Fruit fly (Drosophila melanogaster) whole organism, embryonic: ENCODE results near the gene CG34008.

Experiments used
- C15 ChIP-seq: fragments of 200-800 bp; sonication (Bioruptor generic); IDR thresholded peaks from 3 replicates; pipeline ENCODE4 v1.3.6; 2022; ENCODE audit warnings: missing biosample characterization, missing genetic modification characterization
- CG1024 ChIP-seq: fragments of 200-800 bp; sonication (Bioruptor generic); IDR thresholded peaks from 2 replicates; pipeline ENCODE4 v1.3.6; 2022; ENCODE audit warnings: missing biosample characterization, missing genetic modification characterization
- CG10366 ChIP-seq: fragments of 200-800 bp; sonication (Bioruptor generic); IDR thresholded peaks from 2 replicates; pipeline ENCODE4 v1.3.6; 2022; ENCODE audit warnings: missing biosample characterization, missing genetic modification characterization
- CG11504 ChIP-seq: fragments of 200-800 bp; sonication (Bioruptor generic); optimal IDR thresholded peaks from 3 replicates; lab custom pipeline; 2019; ENCODE audit warnings: missing biosample characterization, mild to moderate bottlenecking, missing genetic modification characterization, moderate library complexity
- CG11696 ChIP-seq: fragments of 200-800 bp; sonication (Bioruptor generic); IDR thresholded peaks from 2 replicates; pipeline ENCODE4 v1.3.6; 2022; ENCODE audit warnings: missing biosample characterization, missing genetic modification characterization
- CG12104 ChIP-seq: fragments of 200-800 bp; sonication (Bioruptor generic); optimal IDR thresholded peaks from 3 replicates; lab custom pipeline; 2016; ENCODE audit warnings: missing biosample characterization, missing genetic modification characterization
- CG12219 ChIP-seq: fragments of 200-800 bp; sonication (Bioruptor generic); optimal IDR thresholded peaks from 3 replicates; lab custom pipeline; 2018; ENCODE audit warnings: missing biosample characterization, mild to moderate bottlenecking, missing genetic modification characterization
- CG14014 ChIP-seq: fragments of 200-800 bp; sonication (Bioruptor generic); IDR thresholded peaks from 2 replicates; pipeline ENCODE4 v1.3.6; 2022; ENCODE audit warnings: missing biosample characterization, missing genetic modification characterization
- CG14965 ChIP-seq: fragments of 200-800 bp; sonication (Bioruptor generic); optimal IDR thresholded peaks from 2 replicates; lab custom pipeline; 2016; ENCODE audit warnings: missing biosample characterization, missing genetic modification characterization, borderline replicate concordance
- CG18619 ChIP-seq: fragments of 200-800 bp; sonication (Bioruptor generic); optimal IDR thresholded peaks from 3 replicates; lab custom pipeline; 2017; ENCODE audit warnings: missing biosample characterization, mild to moderate bottlenecking, missing genetic modification characterization
- CG2202 ChIP-seq: fragments of 200-800 bp; sonication (Bioruptor generic); optimal IDR thresholded peaks from 2 replicates; lab custom pipeline; 2018; ENCODE audit warnings: missing biosample characterization, mild to moderate bottlenecking, missing genetic modification characterization
- CG2678 ChIP-seq: fragments of 200-800 bp; sonication (Bioruptor generic); optimal IDR thresholded peaks from 3 replicates; lab custom pipeline; 2019; ENCODE audit warnings: missing biosample characterization, mild to moderate bottlenecking, missing genetic modification characterization, moderate library complexity
- CG5180 ChIP-seq: fragments of 200-800 bp; sonication (Bioruptor generic); optimal IDR thresholded peaks from 3 replicates; lab custom pipeline; 2017; ENCODE audit warnings: missing biosample characterization, missing genetic modification characterization, mild to moderate bottlenecking, moderate library complexity, missing genetic modification reagents
- CG5245 ChIP-seq: fragments of 200-800 bp; sonication (Bioruptor generic); optimal IDR thresholded peaks from 3 replicates; lab custom pipeline; 2016; ENCODE audit warnings: missing biosample characterization, missing genetic modification characterization
- CG5953 ChIP-seq: fragments of 200-800 bp; sonication (Bioruptor generic); IDR thresholded peaks from 2 replicates; pipeline ENCODE4 v1.3.6; 2022; ENCODE audit warnings: missing biosample characterization, missing genetic modification characterization
- CG8281 ChIP-seq: fragments of 200-800 bp; sonication (Bioruptor generic); optimal IDR thresholded peaks from 2 replicates; lab custom pipeline; 2018; ENCODE audit warnings: missing biosample characterization, mild to moderate bottlenecking, missing genetic modification characterization, moderate library complexity
- CG8359 ChIP-seq: fragments of 200-800 bp; sonication (Bioruptor generic); optimal IDR thresholded peaks from 2 replicates; lab custom pipeline; 2017; ENCODE audit warnings: missing biosample characterization, mild to moderate bottlenecking, missing genetic modification characterization, borderline replicate concordance
- CG8478 ChIP-seq: fragments of >200 bp; optimal IDR thresholded peaks from 2 replicates; lab custom pipeline; 2018
- CG9437 ChIP-seq: fragments of 200-800 bp; sonication (Bioruptor generic); optimal IDR thresholded peaks from 2 replicates; lab custom pipeline; 2018; ENCODE audit warnings: missing biosample characterization, mild to moderate bottlenecking, missing genetic modification characterization
- CoRest ChIP-seq: fragments of 200-800 bp; sonication (Bioruptor generic); optimal IDR thresholded peaks from 3 replicates; lab custom pipeline; 2018; ENCODE audit warnings: missing biosample characterization, mild to moderate bottlenecking, missing genetic modification characterization, moderate library complexity
- E2f2 ChIP-seq: fragments of 200-800 bp; sonication (Bioruptor generic); IDR thresholded peaks from 2 replicates; pipeline ENCODE4 v1.3.6; 2022; ENCODE audit warnings: missing biosample characterization, missing genetic modification characterization
- Ets97D ChIP-seq: fragments of 200-800 bp; sonication (Bioruptor generic); optimal IDR thresholded peaks from 3 replicates; lab custom pipeline; 2016; ENCODE audit warnings: missing biosample characterization, missing genetic modification characterization
- Kr ChIP-seq: fragments of 200-800 bp; sonication (Bioruptor generic); optimal IDR thresholded peaks from 2 replicates; lab custom pipeline; 2017; ENCODE audit warnings: missing biosample characterization, mild to moderate bottlenecking, missing genetic modification characterization
- Pdp1 ChIP-seq, 2 experiments: fragments of 200-800 bp; sonication (Bioruptor generic); optimal IDR thresholded peaks; 3 replicates each; lab custom pipeline; 2016; ENCODE audit warnings: missing biosample characterization in 2 of 2, missing genetic modification characterization in 2 of 2, mild to moderate bottlenecking in 1 of 2, moderate library complexity in 1 of 2
- Scr ChIP-seq: fragments of 200-800 bp; sonication (Bioruptor generic); IDR thresholded peaks from 2 replicates; pipeline ENCODE4 v1.3.6; 2022; ENCODE audit warnings: missing biosample characterization, missing genetic modification characterization; ENCODE audit not compliant: partially characterized antibody
- Side ChIP-seq: fragments of 200-800 bp; sonication (Bioruptor generic); optimal IDR thresholded peaks from 2 replicates; lab custom pipeline; 2016; ENCODE audit warnings: missing biosample characterization, missing genetic modification characterization
- Usf ChIP-seq: fragments of 200-800 bp; sonication (Bioruptor generic); optimal IDR thresholded peaks from 2 replicates; lab custom pipeline; 2017; ENCODE audit warnings: missing genotype, missing biosample characterization, missing genetic modification characterization
- az2 ChIP-seq: fragments of 200-800 bp; sonication (Bioruptor generic); optimal IDR thresholded peaks from 3 replicates; lab custom pipeline; 2016; ENCODE audit warnings: missing biosample characterization, missing genetic modification characterization
- br ChIP-seq: fragments of >200 bp; optimal IDR thresholded peaks from 2 replicates; lab custom pipeline; 2017
- btn ChIP-seq: fragments of 200-800 bp; sonication (Bioruptor generic); optimal IDR thresholded peaks from 2 replicates; lab custom pipeline; 2016; ENCODE audit warnings: missing biosample characterization, missing genetic modification characterization
- crp ChIP-seq, 2 experiments: fragments of 200-800 bp; sonication (Bioruptor generic); optimal IDR thresholded peaks; 2 replicates in 1 of 2; 3 replicates in 1 of 2; lab custom pipeline; 2017; ENCODE audit warnings: missing biosample characterization in 2 of 2, missing genetic modification characterization in 2 of 2, mild to moderate bottlenecking in 1 of 2, moderate library complexity in 1 of 2
- dati ChIP-seq: fragments of 200-800 bp; sonication (Bioruptor generic); IDR thresholded peaks from 2 replicates; pipeline ENCODE4 v1.3.6; 2022; ENCODE audit warnings: missing biosample characterization, missing genetic modification characterization
- dpn ChIP-seq, 2 experiments: fragments of 200-800 bp; sonication (Bioruptor generic); optimal IDR thresholded peaks; 3 replicates each; lab custom pipeline; 2016; ENCODE audit warnings: missing biosample characterization in 2 of 2, missing genetic modification characterization in 2 of 2
- ems ChIP-seq: fragments of 200-800 bp; sonication (Bioruptor generic); optimal IDR thresholded peaks from 3 replicates; lab custom pipeline; 2016; ENCODE audit warnings: missing biosample characterization, missing genetic modification characterization
- grn ChIP-seq: fragments of 200-800 bp; sonication (Bioruptor generic); optimal IDR thresholded peaks from 3 replicates; lab custom pipeline; 2017; ENCODE audit warnings: missing biosample characterization, missing genetic modification characterization
- gt ChIP-seq: fragments of 200-800 bp; sonication (Bioruptor generic); IDR thresholded peaks from 2 replicates; pipeline ENCODE4 v1.3.6; 2022; ENCODE audit warnings: missing biosample characterization, missing genetic modification characterization
- jumu ChIP-seq: fragments of 200-800 bp; sonication (Bioruptor generic); optimal IDR thresholded peaks from 3 replicates; lab custom pipeline; 2016; ENCODE audit warnings: missing biosample characterization, missing genetic modification characterization
- lola ChIP-seq, 3 experiments: fragments of >200 bp in 2 of 3; fragments of 200-800 bp in 1 of 3; sonication (Bioruptor generic) in 1 of 3; optimal IDR thresholded peaks; 2 replicates each; lab custom pipeline; 2017 to 2019; ENCODE audit warnings: missing biosample characterization in 3 of 3, missing genetic modification characterization in 3 of 3, mild to moderate bottlenecking in 1 of 3, moderate library complexity in 1 of 3
- maf-S ChIP-seq: fragments of 200-800 bp; sonication (Bioruptor generic); optimal IDR thresholded peaks from 2 replicates; lab custom pipeline; 2016; ENCODE audit warnings: missing biosample characterization, missing genetic modification characterization
- nerfin-2 ChIP-seq: fragments of 200-800 bp; sonication (Bioruptor generic); IDR thresholded peaks from 2 replicates; pipeline ENCODE4 v1.3.6; 2022; ENCODE audit warnings: missing biosample characterization, missing genetic modification characterization; ENCODE audit not compliant: partially characterized antibody
- prd ChIP-seq, 3 experiments: fragments of >200 bp in 2 of 3; fragments of 200-800 bp in 1 of 3; sonication (Bioruptor generic) in 1 of 3; optimal IDR thresholded peaks in 2 of 3; IDR thresholded peaks in 1 of 3; 2 replicates in 2 of 3; 3 replicates in 1 of 3; pipeline versions ENCODE4 v1.3.6 to Lab custom; 2017 to 2022; ENCODE audit warnings: missing biosample characterization in 1 of 3, missing genetic modification characterization in 1 of 3
- repo ChIP-seq: fragments of 200-800 bp; sonication (Bioruptor generic); optimal IDR thresholded peaks from 2 replicates; lab custom pipeline; 2016; ENCODE audit warnings: missing biosample characterization, missing genetic modification characterization
- sima ChIP-seq: fragments of 200-800 bp; sonication (Bioruptor generic); optimal IDR thresholded peaks from 2 replicates; lab custom pipeline; 2016; ENCODE audit warnings: missing biosample characterization, missing genetic modification characterization
- sisA ChIP-seq: fragments of 200-800 bp; sonication (Bioruptor generic); IDR thresholded peaks from 2 replicates; pipeline ENCODE4 v1.3.6; 2022; ENCODE audit warnings: missing biosample characterization, missing genetic modification characterization
- ssp ChIP-seq: fragments of 200-800 bp; sonication (Bioruptor generic); IDR thresholded peaks from 2 replicates; pipeline ENCODE4 v1.3.6; 2022; ENCODE audit warnings: missing biosample characterization, missing genetic modification characterization
- wek ChIP-seq: fragments of 200-800 bp; sonication (Bioruptor generic); optimal IDR thresholded peaks from 3 replicates; lab custom pipeline; 2018; ENCODE audit warnings: missing biosample characterization, mild to moderate bottlenecking, missing genetic modification characterization, moderate library complexity
- wor ChIP-seq: fragments of 200-800 bp; sonication (Bioruptor generic); IDR thresholded peaks from 2 replicates; pipeline ENCODE4 v1.3.6; 2022; ENCODE audit warnings: missing biosample characterization, missing genetic modification characterization
- zen ChIP-seq: fragments of 200-800 bp; sonication (Bioruptor generic); optimal IDR thresholded peaks from 3 replicates; lab custom pipeline; 2018; ENCODE audit warnings: missing biosample characterization, mild to moderate bottlenecking, missing genetic modification characterization, moderate library complexity

CG34008 gene

DNA sequence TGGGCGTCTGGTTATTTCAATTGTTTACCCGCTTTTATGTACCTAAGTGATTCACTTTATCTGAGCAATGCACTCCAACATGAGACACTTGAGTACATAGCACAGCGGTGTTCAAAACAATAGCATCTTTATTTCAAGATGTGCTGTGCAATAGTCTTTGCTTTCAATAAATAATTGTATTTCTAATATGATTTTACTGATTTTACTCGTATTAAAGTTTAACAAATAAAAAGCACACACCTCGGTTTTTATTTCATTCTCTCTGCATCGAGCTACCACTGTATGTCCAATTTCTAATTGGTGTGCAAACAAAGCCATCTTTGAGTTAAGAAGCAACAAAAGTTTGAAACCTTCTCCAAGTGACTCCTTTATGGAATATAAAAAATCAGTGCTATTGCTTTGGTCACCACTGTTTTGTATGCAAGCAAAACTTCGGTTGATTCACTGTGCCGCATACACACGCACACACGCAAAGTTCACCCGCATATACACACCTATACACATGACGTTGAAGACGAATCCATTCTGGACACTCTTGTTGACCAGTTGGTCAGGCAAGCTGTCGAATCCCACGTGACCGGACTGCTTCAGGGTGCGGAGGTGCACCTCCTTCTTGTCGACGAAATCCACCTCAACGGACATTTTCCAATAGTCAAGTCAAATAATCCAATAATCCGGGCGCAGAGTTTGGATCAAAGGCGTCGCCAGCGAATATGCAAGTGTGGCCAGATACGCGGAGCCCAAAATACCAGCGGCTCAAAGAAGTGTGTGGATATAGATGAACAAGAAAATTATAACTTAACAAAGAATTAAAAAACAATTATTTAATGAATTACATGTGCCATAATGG lies 6.5 kb upstream of the CG34008 start, which contains the start of gene Septin2 (continued):
- peak; percentile 89 for TF ChIP-seq CG2678 (tag; lab: Kevin White, UChicago)
- peak; percentile 82 for TF ChIP-seq az2 (GFP tag; lab: Kevin White, UChicago)
- peak; percentile 80 for TF ChIP-seq CG18619 (GFP tag; lab: Kevin White, UChicago)
- peak; percentile 26 for TF ChIP-seq Ets97D (GFP tag; lab: Kevin White, UChicago)
- TF ChIP-seq CG11504 (tag; lab: Kevin White, UChicago), result peak; percentile 91
- no peak for TF ChIP-seq C15
- peak; percentile 94 for TF ChIP-seq CG11696
- TF ChIP-seq CG5245 (GFP tag; lab: Kevin White, UChicago), result peak; percentile 42
- peak; percentile 73 for TF ChIP-seq CG8359 (GFP tag; lab: Kevin White, UChicago)
- TF ChIP-seq CG9437 (GFP tag; lab: Kevin White, UChicago), result peak; percentile 65
- TF ChIP-seq sima (GFP tag; lab: Kevin White, UChicago), result no peak
- peak; percentile 49 to 75 for TF ChIP-seq dpn (GFP tag; optimal IDR thresholded peaks at IDR 0.05; lab: Kevin White, UChicago)
- peak; percentile 49; the same call in 1 of the 2 replicates for TF ChIP-seq CG10366
- TF ChIP-seq CG14965 (GFP tag; lab: Kevin White, UChicago), result no peak
- peak; percentile 38; the same call in 1 of the 2 replicates for TF ChIP-seq CG14014 (GFP tag; lab: Robert Waterston, UW)
- TF ChIP-seq E2f2 (GFP tag; lab: Robert Waterston, UW), result peak; percentile 37; the same call in 1 of the 2 replicates
- TF ChIP-seq CoRest (tag; lab: Kevin White, UChicago), result peak; percentile 82
- TF ChIP-seq Scr (GFP tag; lab: Robert Waterston, UW), result no peak
- TF ChIP-seq zen, result peak; percentile 2
- no peak for TF ChIP-seq Usf (GFP tag; lab: Kevin White, UChicago)
- TF ChIP-seq CG5180 (GFP tag; lab: Kevin White, UChicago), result peak; percentile 75
- 0 out of 2 replicates have a peak, but pooled peaks have one; percentile 13 for TF ChIP-seq CG5953
- peak; percentile 56 for TF ChIP-seq btn (GFP tag; lab: Kevin White, UChicago)
- peak; percentile 54 for TF ChIP-seq repo (GFP tag; lab: Kevin White, UChicago)
- peak; percentile 58 for TF ChIP-seq Side
- no peak for TF ChIP-seq gt (GFP tag; lab: Robert Waterston, UW)
- TF ChIP-seq CG12104 (GFP tag; lab: Kevin White, UChicago), result peak; percentile 83
- peak; percentile 23 for TF ChIP-seq maf-S (GFP tag; lab: Kevin White, UChicago)
- peak; percentile 73 for TF ChIP-seq CG12219 (GFP tag; lab: Kevin White, UChicago)
- TF ChIP-seq CG8281 (tag; lab: Kevin White, UChicago), result peak; percentile 53
- peak; percentile 30 for TF ChIP-seq jumu (GFP tag; lab: Kevin White, UChicago)
- TF ChIP-seq grn (GFP tag; lab: Kevin White, UChicago), result no peak
- TF ChIP-seq ems, result peak; percentile 49
- peak; percentile 76 for TF ChIP-seq CG8478 (lab: Kevin White, UChicago)
- peak in 1 of 3 experiments; percentile 83 for TF ChIP-seq lola (GFP tag; optimal IDR thresholded peaks at IDR 0.05; lab: Kevin White, UChicago)
- no peak for TF ChIP-seq br (lab: Kevin White, UChicago)
- no peak for TF ChIP-seq prd (optimal IDR thresholded peaks at IDR 0.05; lab: Kevin White, UChicago)
- peak; percentile 72 for TF ChIP-seq prd (GFP tag; IDR thresholded peaks at IDR 0.05; lab: Robert Waterston, UW)
- peak; percentile 62 for TF ChIP-seq CG2202
- no peak for TF ChIP-seq nerfin-2 (GFP tag; lab: Robert Waterston, UW)
- TF ChIP-seq CG1024 (GFP tag; lab: Robert Waterston, UW), result 0 out of 2 replicates have a peak, but pooled peaks have one; percentile 2
- peak; percentile 56; the same call in 1 of the 2 replicates for TF ChIP-seq ssp (GFP tag; lab: Robert Waterston, UW)
- TF ChIP-seq Pdp1 (GFP tag; optimal IDR thresholded peaks at IDR 0.05; lab: Kevin White, UChicago), result peak; percentile 34 to 50
- no peak for TF ChIP-seq crp (GFP tag; optimal IDR thresholded peaks at IDR 0.05; lab: Kevin White, UChicago)
- peak; percentile 61 for TF ChIP-seq wor (GFP tag; lab: Robert Waterston, UW)
- TF ChIP-seq wek (GFP tag; lab: Kevin White, UChicago), result peak; percentile 45
- TF ChIP-seq dati (GFP tag; lab: Robert Waterston, UW), result no peak
- no peak for TF ChIP-seq Kr (GFP tag; lab: Kevin White, UChicago)
- TF ChIP-seq sisA (GFP tag; lab: Robert Waterston, UW), result peak; percentile 75
